Worm (Caenorhabditis elegans) whole organism, L4/young adult: ENCODE measurements around the gene taf-3.

Source experiments
- W03F9.2 ChIP-seq: fragments of 150-350 bp; optimal IDR thresholded peaks from 2 replicates; lab custom pipeline; 2014; ENCODE audit warnings: missing biosample characterization, missing genetic modification characterization
- dao-5 ChIP-seq: sonication (generic microtip); optimal IDR thresholded peaks from 2 replicates; lab custom pipeline; 2016; ENCODE audit warnings: missing genotype, missing genetic modification characterization, moderate library complexity, missing compliant biosample characterization
- him-1 ChIP-seq: sonication (generic microtip); optimal IDR thresholded peaks from 2 replicates; lab custom pipeline; 2016; ENCODE audit warnings: missing genotype, missing genetic modification reagents, missing genetic modification characterization, missing compliant biosample characterization

The taf-3 gene

DNA sequence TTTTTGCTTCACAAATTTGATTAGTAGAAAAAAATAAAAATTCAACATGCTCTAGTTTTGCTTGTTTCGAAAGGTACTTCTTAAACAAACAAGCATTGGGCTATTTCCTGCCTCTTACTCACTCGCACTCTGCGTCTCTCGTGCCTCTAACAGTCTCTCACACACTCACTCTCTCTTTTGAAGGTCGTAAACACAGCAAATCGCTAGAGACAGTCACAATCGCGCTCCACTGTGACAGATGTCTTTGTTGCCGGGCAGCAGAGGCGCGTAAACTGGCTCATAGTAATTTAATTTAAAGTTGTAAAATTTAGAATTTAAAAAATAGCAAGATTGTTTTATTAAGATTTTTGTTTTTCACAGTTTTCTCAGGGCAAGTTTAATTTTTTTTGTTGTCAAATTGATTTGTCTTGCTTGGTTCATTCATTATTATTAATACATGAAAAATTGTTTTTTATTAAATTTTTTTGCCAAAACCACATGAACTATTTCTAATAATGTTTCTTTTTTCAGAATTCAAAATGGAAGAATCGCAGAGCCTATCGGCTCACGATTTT, at the start of gene taf-3:
taf-3 (plus strand) TSS at position 504 of the 554 bp plus-strand sequence.
- no peak for TF ChIP-seq W03F9.2 (tag; lab: Kevin White, UChicago)
- TF ChIP-seq him-1 (tag; lab: Kevin White, UChicago) = no peak
- TF ChIP-seq dao-5 = no peak

- TF ChIP-seq him-1 (tag; lab: Kevin White, UChicago) (no peak), dao-5 (no peak), W03F9.2 (tag; lab: Kevin White, UChicago) (no peak)
Measured at ce11 chrX:16283103-16283502, 49.1 kb upstream of the taf-3 start, which contains the start of gene F52E10.2. TSS of gene F52E10.2 (minus strand) at chrX:16283203.

DNA sequence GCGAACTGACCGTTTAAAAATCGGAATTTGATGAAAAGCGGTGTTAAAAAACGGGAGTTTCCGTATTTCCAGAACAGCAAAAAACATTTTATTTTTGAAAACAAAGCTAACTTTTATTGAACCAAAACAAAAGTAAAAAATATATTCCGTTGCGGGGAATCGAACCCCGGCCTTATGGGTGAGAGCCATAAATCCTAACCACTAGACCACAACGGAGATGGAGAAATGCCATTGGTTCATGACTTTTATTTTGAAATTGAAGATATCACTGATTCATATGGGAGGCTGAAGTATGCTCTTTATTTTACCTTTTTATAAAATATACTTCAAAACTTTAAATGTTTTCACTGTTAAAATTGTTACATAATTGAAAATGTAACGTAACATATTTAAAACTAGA, 47.1 kb upstream of the taf-3 start:
- TF ChIP-seq dao-5 (no peak), W03F9.2 (tag; lab: Kevin White, UChicago) (no peak), him-1 (tag; lab: Kevin White, UChicago) (no peak)

- TF ChIP-seq W03F9.2 (tag; lab: Kevin White, UChicago) (no peak), him-1 (tag; lab: Kevin White, UChicago) (no peak), dao-5 (no peak)
Measured at ce11 chrX:16289635-16290034, 42.6 kb upstream of the taf-3 start.

DNA sequence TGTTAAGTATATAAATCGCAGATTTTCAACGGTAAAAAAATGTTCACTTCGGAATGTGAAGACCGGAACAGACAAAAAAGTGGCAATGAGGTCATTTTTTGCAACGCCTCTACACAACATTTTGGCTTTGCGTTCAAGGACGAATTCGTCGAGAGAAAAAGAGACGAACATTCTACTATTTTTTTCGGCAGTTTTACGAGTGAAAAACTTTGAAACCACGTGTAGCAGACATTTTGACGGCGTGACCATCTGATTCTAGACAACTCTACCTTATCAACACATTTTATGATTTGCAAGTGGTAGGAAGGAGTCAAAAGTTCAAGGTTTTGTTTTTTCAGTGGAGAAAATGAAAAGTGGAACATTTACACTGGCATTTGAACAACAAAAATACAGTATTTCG, 41.7 kb upstream of the taf-3 start:
- no peak for TF ChIP-seq him-1 (tag; lab: Kevin White, UChicago)
- TF ChIP-seq W03F9.2 (tag; lab: Kevin White, UChicago) = no peak
- TF ChIP-seq dao-5 = no peak

DNA sequence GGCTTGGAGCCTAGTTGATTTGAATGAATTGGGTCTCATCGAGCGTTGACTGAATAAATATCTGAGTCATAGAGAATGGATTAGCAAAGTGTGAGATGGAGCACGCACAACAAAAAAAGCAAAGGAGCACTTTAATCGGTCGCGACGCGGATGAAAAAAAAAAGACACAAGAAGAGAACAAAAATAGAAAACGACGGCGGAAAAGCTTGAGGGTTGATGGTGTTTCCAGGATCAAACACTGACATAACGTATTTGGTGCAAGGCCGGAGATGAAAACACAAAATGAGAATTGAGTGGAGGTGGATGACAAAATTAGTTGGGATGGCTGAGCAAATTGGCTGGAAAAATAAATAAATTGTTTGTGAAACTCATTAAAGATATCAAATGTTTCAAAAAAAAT, 39.3 kb upstream of the taf-3 start, which contains the start of gene F52E10.4:
F52E10.4 (minus strand) TSS at position 101 of the 400 bp plus-strand sequence.
- no peak for TF ChIP-seq dao-5
- no peak for TF ChIP-seq W03F9.2 (tag; lab: Kevin White, UChicago)
- no peak for TF ChIP-seq him-1 (tag; lab: Kevin White, UChicago)

DNA sequence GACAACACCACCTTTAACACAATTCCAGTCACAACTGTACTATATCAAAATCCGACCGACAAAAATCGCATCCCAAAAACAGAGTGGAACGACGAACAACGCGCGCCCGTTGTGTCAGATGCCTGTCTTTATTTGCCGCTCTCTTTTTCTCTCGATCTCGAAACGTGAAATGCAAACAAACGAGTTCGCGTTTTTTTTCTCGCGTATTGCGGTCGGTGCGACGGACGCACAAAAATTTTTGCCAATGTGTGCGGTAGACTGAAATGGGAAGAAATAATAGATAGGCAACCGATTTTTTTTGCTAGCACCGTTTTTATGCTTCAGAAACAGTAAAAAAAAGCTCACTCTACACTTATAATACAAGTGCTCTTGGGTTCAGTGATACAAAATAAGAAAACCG, 35.1 kb upstream of the taf-3 start:
- TF ChIP-seq W03F9.2 (tag; lab: Kevin White, UChicago) (no peak), him-1 (tag; lab: Kevin White, UChicago) (no peak), dao-5 (no peak)

ce11 chrX:16298173-16298572, 34.1 kb upstream of the taf-3 start:
- peak; percentile 37 for TF ChIP-seq W03F9.2 (tag; lab: Kevin White, UChicago)
- TF ChIP-seq him-1 (tag; lab: Kevin White, UChicago) = peak; percentile 72
- peak; percentile 84 for TF ChIP-seq dao-5

ce11 chrX:16299859-16300258, 32.4 kb upstream of the taf-3 start, which contains the start of gene twk-21:
TSS of gene twk-21 (plus strand) at chrX:16299892.
- TF ChIP-seq him-1 (tag; lab: Kevin White, UChicago) (no peak), W03F9.2 (tag; lab: Kevin White, UChicago) (no peak), dao-5 (no peak)

ce11 chrX:16300422-16300821, 31.8 kb upstream of the taf-3 start:
- TF ChIP-seq dao-5 (no peak), him-1 (tag; lab: Kevin White, UChicago) (no peak), W03F9.2 (tag; lab: Kevin White, UChicago) (no peak)

DNA sequence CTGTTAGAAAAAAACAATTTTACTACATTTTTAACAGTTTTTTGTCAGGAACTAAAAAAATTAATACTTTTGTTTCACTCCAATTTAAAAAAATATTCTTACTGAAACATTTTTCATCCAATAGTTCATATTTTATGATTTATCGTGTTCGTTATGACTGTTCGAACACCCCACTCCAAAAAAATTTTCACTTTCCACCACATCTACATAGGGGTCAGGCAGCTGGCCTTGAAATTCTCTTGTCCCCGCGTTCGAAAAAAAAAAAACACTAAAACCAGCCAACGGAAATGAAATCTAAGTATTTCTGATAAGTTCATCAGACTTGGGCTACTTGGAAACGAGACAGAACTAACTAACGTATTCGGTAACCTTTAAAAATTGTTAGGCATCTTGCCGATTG, 26.1 kb upstream of the taf-3 start, which contains the start of gene twk-22:
twk-22 (plus strand) TSS at position 301 of the 400 bp plus-strand sequence.
- TF ChIP-seq W03F9.2 (tag; lab: Kevin White, UChicago) (no peak), him-1 (tag; lab: Kevin White, UChicago) (no peak), dao-5 (no peak)

ce11 chrX:16309705-16310104, 22.5 kb upstream of the taf-3 start:
- TF ChIP-seq him-1 (tag; lab: Kevin White, UChicago) (no peak), dao-5 (no peak), W03F9.2 (tag; lab: Kevin White, UChicago) (no peak)

DNA sequence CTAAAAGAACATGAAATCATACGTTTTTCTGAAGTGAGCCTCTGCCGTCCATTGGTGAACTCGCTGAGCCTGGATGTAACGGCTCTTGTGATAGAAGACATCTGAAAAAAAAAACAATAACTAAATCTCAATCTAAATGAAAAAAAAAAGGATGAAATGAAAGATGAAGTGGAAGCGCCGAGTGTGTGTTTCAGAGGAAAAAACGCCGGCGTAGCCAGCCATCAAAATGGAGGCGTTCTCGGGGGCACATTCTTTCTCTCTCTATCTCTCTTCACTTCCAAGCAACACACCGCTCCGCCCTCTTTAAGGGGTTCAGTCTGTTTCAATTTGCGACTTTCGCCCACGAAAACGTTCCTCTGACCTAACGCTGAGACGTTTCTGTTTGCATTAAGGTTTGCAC, 14.6 kb upstream of the taf-3 start, which contains the start of gene T01B4.3:
T01B4.3 (minus strand) TSS at position 101 of the 400 bp plus-strand sequence.
- TF ChIP-seq W03F9.2 (tag; lab: Kevin White, UChicago) (no peak), him-1 (tag; lab: Kevin White, UChicago) (no peak), dao-5 (no peak)

ce11 chrX:16318248-16318647, 14.0 kb upstream of the taf-3 start:
- TF ChIP-seq dao-5 = no peak
- TF ChIP-seq W03F9.2 (tag; lab: Kevin White, UChicago) = no peak
- TF ChIP-seq him-1 (tag; lab: Kevin White, UChicago) = no peak

ce11 chrX:16321327-16321726, 10.9 kb upstream of the taf-3 start:
- TF ChIP-seq W03F9.2 (tag; lab: Kevin White, UChicago) (no peak), dao-5 (no peak)
